Fruit fly (Drosophila melanogaster) whole organism, pupa: ENCODE measurements around the gene CG11882.

Experiments used
- CG10348 ChIP-seq: fragments of 200-800 bp; sonication (Bioruptor generic); IDR thresholded peaks from 2 replicates; pipeline ENCODE4 v1.3.6; 2022; ENCODE audit warnings: missing biosample characterization, missing genetic modification characterization
- CG12605 ChIP-seq: fragments of 200-800 bp; sonication (Bioruptor generic); IDR thresholded peaks from 2 replicates; pipeline ENCODE4 v1.3.6; 2022; ENCODE audit warnings: missing biosample characterization, missing genetic modification characterization
- CG13204 ChIP-seq: fragments of 200-800 bp; sonication (Bioruptor generic); optimal IDR thresholded peaks from 2 replicates; lab custom pipeline; 2018; ENCODE audit warnings: missing biosample characterization, mild to moderate bottlenecking, missing genetic modification characterization, moderate library complexity
- CG14655 ChIP-seq: fragments of 200-800 bp; sonication (Bioruptor generic); optimal IDR thresholded peaks from 3 replicates; lab custom pipeline; 2017; ENCODE audit warnings: mild to moderate bottlenecking, missing biosample characterization, missing genetic modification reagents, missing genetic modification characterization
- CG15710 ChIP-seq: fragments of 200-800 bp; sonication (Bioruptor generic); optimal IDR thresholded peaks from 2 replicates; lab custom pipeline; 2018; ENCODE audit warnings: missing biosample characterization, mild to moderate bottlenecking, missing genetic modification characterization, moderate library complexity
- CG17806 ChIP-seq: fragments of 200-800 bp; sonication (Bioruptor generic); optimal IDR thresholded peaks from 2 replicates; lab custom pipeline; 2018; ENCODE audit warnings: missing biosample characterization, mild to moderate bottlenecking, missing genetic modification characterization, moderate library complexity
- CG32121 ChIP-seq: fragments of 200-800 bp; sonication (Bioruptor generic); IDR thresholded peaks from 2 replicates; pipeline ENCODE4 v1.3.6; 2022; ENCODE audit warnings: missing biosample characterization, missing genetic modification characterization
- CG34367 ChIP-seq: fragments of 200-800 bp; sonication (Bioruptor generic); optimal IDR thresholded peaks from 2 replicates; lab custom pipeline; 2018; ENCODE audit warnings: missing biosample characterization, mild to moderate bottlenecking, missing genetic modification characterization
- CG4496 ChIP-seq: fragments of 200-800 bp; sonication (Bioruptor generic); IDR thresholded peaks from 3 replicates; pipeline ENCODE4 v1.3.6; 2022; ENCODE audit warnings: missing biosample characterization, missing genetic modification characterization
- CG8159 ChIP-seq: fragments of 200-800 bp; sonication (Bioruptor generic); optimal IDR thresholded peaks from 3 replicates; lab custom pipeline; 2018; ENCODE audit warnings: missing biosample characterization, mild to moderate bottlenecking, missing genetic modification characterization, moderate library complexity
- CG8301 ChIP-seq: fragments of 200-800 bp; sonication (Bioruptor generic); optimal IDR thresholded peaks from 2 replicates; lab custom pipeline; 2018; ENCODE audit warnings: missing biosample characterization, mild to moderate bottlenecking, missing genetic modification characterization
- CG9948 ChIP-seq: fragments of 200-800 bp; sonication (Bioruptor generic); optimal IDR thresholded peaks from 2 replicates; lab custom pipeline; 2018; ENCODE audit warnings: missing biosample characterization, mild to moderate bottlenecking, missing genetic modification characterization, moderate library complexity
- D1 ChIP-seq: fragments of 200-800 bp; sonication (Bioruptor generic); optimal IDR thresholded peaks from 2 replicates; lab custom pipeline; 2018; ENCODE audit warnings: missing biosample characterization, mild to moderate bottlenecking, missing genetic modification characterization, moderate library complexity
- EcR ChIP-seq: fragments of 200-800 bp; sonication (Bioruptor generic); optimal IDR thresholded peaks from 3 replicates; lab custom pipeline; 2019; ENCODE audit warnings: missing biosample characterization, missing genetic modification characterization, mild to moderate bottlenecking, moderate library complexity, missing genetic modification reagents
- Ets98B ChIP-seq: fragments of 200-800 bp; sonication (Bioruptor generic); IDR thresholded peaks from 2 replicates; pipeline ENCODE4 v1.3.6; 2022; ENCODE audit warnings: missing biosample characterization, missing genetic modification characterization
- Pif1A ChIP-seq: fragments of 200-800 bp; sonication (Bioruptor generic); optimal IDR thresholded peaks from 3 replicates; lab custom pipeline; 2016; ENCODE audit warnings: missing biosample characterization, missing genetic modification characterization
- Pif1B ChIP-seq: fragments of 200-800 bp; sonication (Bioruptor generic); optimal IDR thresholded peaks from 3 replicates; lab custom pipeline; 2016; ENCODE audit warnings: missing biosample characterization, missing genetic modification characterization
- Snoo ChIP-seq: fragments of 200-800 bp; sonication (Bioruptor generic); optimal IDR thresholded peaks from 3 replicates; lab custom pipeline; 2017; ENCODE audit warnings: missing biosample characterization, mild to moderate bottlenecking, missing genetic modification characterization, inconsistent platforms
- fd96Ca ChIP-seq: fragments of 200-800 bp; sonication (Bioruptor generic); IDR thresholded peaks from 3 replicates; pipeline ENCODE4 v1.3.6; 2022; ENCODE audit warnings: missing biosample characterization, missing genetic modification characterization
- gl ChIP-seq: fragments of 200-800 bp; sonication (Bioruptor generic); optimal IDR thresholded peaks from 2 replicates; lab custom pipeline; 2018; ENCODE audit warnings: missing biosample characterization, mild to moderate bottlenecking, missing genetic modification characterization
- rn ChIP-seq: fragments of 200-800 bp; sonication (Bioruptor generic); IDR thresholded peaks from 2 replicates; pipeline ENCODE4 v1.3.6; 2022; ENCODE audit warnings: missing biosample characterization, missing genetic modification characterization

CG11882 gene

DNA sequence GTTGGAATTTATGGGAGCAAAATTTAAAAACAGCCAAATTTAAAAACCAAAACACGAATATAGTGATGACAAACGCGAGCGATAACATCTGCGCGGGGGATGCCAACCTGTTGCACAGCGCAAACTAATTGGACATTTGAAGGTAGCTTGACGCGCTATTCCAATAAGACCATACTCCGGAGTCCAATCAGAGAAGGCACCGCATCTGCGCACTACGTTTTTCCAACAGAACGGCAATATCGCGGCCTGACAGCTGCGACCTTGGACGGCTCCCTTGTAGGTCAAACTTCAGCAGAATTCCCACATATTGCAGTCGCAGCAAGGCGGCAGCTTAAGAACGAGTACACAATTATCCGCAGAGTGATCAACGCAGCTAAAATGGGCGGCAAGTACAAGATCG is at the start of gene CG11882, which contains the start of gene Pglym78:
Gene CG11882, minus strand, starts transcription at position 101 of the 400 bp plus-strand sequence.
Gene Pglym78, plus strand, starts transcription at position 177 of the 400 bp plus-strand sequence.
- peak; percentile 67 for TF ChIP-seq EcR (GFP tag; lab: Kevin White, UChicago)
- peak; percentile 6 for TF ChIP-seq CG15710 (tag; lab: Kevin White, UChicago)
- 0 out of 2 replicates have a peak, but pooled peaks have one; percentile 7 for TF ChIP-seq Ets98B (GFP tag; lab: Robert Waterston, UW)
- TF ChIP-seq Snoo: peak; percentile 37
- peak; percentile 59; the same call in 2 of the 3 replicates for TF ChIP-seq CG4496 (GFP tag; lab: Robert Waterston, UW)
- no peak for TF ChIP-seq fd96Ca (GFP tag; lab: Robert Waterston, UW)
- no peak for TF ChIP-seq Pif1B (GFP tag; lab: Kevin White, UChicago)
- no peak for TF ChIP-seq D1
- TF ChIP-seq CG32121 (GFP tag; lab: Robert Waterston, UW): peak; percentile 55
- TF ChIP-seq CG12605: peak; percentile 54; the same call in 1 of the 2 replicates

DNA sequence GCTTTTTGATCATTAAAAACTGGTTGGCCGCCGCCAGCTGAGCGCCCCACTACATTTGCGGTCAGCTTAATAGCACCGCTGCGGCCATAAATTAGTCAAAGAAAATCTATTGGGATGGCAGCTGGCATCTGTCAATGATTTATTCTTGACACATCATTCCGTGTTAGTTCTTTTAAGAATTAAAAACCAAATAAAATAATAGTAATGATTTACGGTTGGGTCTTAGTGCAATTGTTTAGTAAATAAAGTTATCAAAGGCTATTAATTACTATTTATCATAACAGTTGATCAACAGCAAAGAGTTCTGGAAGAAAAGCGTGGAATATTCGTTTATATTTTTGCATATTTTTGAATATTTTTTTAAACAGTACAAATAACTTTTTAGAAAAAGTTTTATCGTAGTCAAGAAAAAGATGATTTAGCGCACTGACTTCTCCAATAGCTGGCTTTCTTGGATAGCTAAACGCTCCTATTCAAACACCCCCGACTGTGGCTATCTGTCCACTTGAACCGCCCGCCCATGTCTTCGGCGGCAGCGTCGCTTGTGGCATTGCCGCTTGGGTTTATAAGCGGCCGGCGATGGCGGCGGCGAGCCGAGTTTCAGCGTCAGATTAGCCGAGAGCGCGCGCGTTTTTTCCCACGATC is 49.1 kb upstream of the CG11882 start, which contains the start of gene CG14515:
Gene CG14515, plus strand, starts transcription at position 590 of the 645 bp plus-strand sequence.
- TF ChIP-seq Pif1A (GFP tag; lab: Kevin White, UChicago) (no peak), EcR (GFP tag; lab: Kevin White, UChicago) (no peak), rn (GFP tag; lab: Robert Waterston, UW) (no peak), CG8159 (tag; lab: Kevin White, UChicago) (no peak), CG14655 (GFP tag; lab: Kevin White, UChicago) (peak; percentile 30), Pif1B (GFP tag; lab: Kevin White, UChicago) (no peak), CG9948 (tag; lab: Kevin White, UChicago) (no peak), fd96Ca (GFP tag; lab: Robert Waterston, UW) (no peak), CG32121 (GFP tag; lab: Robert Waterston, UW) (0 out of 2 replicates have a peak, but pooled peaks have one; percentile 21)

DNA sequence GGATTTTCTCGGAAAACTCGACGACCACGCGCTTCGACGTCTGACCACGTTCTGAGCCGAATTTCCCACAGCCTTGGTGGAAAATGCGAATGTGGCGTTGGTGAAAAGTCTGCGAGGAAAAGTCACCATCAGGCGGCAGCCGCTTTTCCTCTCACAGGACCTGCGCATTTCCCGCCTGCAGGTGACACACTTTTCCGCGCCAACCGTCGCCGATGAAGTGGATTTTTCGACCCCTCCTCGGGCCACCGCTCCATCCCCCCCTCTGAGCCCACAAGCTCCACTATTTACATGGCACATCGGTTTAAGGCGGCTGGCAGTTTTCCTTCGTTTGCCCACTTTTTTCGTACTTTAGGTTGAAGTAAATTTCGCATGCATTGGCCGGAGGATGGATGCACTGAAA is 47.0 kb upstream of the CG11882 start, which contains the start of gene jus:
Gene jus, minus strand, starts transcription at position 38 of the 400 bp plus-strand sequence.
- TF ChIP-seq CG17806: no peak
- no peak for TF ChIP-seq CG4496 (GFP tag; lab: Robert Waterston, UW)
- TF ChIP-seq fd96Ca (GFP tag; lab: Robert Waterston, UW): no peak
- TF ChIP-seq CG34367: no peak
- no peak for TF ChIP-seq CG9948 (tag; lab: Kevin White, UChicago)
- no peak for TF ChIP-seq CG8301 (tag; lab: Kevin White, UChicago)
- TF ChIP-seq CG8159 (tag; lab: Kevin White, UChicago): no peak
- TF ChIP-seq D1: no peak
- no peak for TF ChIP-seq CG15710 (tag; lab: Kevin White, UChicago)
- no peak for TF ChIP-seq Pif1B (GFP tag; lab: Kevin White, UChicago)
- TF ChIP-seq gl (tag; lab: Kevin White, UChicago): no peak
- no peak for TF ChIP-seq Pif1A (GFP tag; lab: Kevin White, UChicago)
- no peak for TF ChIP-seq Ets98B (GFP tag; lab: Robert Waterston, UW)
- TF ChIP-seq, all 21 proteins: peak for 0

DNA sequence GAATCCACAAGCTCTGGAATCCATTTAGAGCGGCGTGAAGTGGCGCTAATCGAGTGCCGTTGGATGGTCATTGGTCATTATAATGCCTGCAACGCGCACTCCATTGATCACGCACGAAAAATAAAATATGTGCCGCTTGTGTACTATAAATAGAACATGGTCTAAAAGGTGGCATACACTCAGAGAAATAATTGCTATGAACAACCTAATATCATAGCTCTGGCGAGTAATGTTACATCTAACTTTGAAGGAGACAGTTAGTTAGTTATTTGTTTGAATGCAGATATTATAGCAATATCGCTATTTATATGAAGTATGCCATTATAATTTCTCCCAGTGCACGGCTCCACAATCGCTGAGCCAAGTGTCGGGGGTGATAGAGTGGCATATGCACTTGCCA is 43.0 kb upstream of the CG11882 start:
- TF ChIP-seq CG10348 (no peak), CG4496 (GFP tag; lab: Robert Waterston, UW) (0 out of 3 replicates have a peak, but pooled peaks have one; percentile 14), D1 (no peak), CG12605 (no peak), EcR (GFP tag; lab: Kevin White, UChicago) (no peak)

DNA sequence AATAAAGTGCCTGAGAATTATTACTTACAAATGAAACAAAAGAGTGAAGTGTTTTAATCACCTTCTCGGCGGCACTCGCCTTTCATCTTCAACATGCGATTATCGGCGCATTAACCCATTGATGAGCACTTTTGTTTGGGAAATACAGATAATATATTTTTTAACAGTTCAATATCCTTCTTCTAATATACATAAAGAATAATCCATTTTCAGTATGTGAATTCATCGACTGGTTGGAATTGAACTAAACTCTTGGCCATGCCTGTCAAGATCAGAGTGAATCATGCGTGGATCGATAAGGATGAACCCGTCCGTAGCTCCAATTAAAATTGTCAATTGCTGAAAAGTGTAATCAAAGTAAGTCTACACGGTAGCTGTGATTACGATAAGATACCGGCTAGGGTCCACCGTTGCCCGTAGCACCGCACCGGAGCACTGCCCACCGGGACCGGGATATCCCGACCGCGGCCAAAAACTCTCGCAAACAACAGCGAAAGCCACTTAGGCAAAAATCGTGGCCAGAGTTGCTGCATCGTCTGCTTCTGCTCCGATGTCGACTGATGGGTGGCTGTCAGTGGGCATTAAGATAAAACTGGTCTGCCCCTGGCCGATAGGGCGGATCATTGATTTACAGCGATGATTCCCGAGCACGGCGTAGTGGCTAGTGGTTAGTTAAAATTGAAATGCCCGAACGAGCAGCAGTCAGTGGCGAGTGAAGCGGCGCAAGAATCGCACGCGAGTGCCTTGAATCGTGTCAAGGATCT is 17.1 kb upstream of the CG11882 start, which contains the start of gene CG11898:
Gene CG11898, plus strand, starts transcription at position 714 of the 764 bp plus-strand sequence.
- TF ChIP-seq CG15710 (tag; lab: Kevin White, UChicago): no peak
- TF ChIP-seq CG14655 (GFP tag; lab: Kevin White, UChicago): no peak
- TF ChIP-seq gl (tag; lab: Kevin White, UChicago): no peak

DNA sequence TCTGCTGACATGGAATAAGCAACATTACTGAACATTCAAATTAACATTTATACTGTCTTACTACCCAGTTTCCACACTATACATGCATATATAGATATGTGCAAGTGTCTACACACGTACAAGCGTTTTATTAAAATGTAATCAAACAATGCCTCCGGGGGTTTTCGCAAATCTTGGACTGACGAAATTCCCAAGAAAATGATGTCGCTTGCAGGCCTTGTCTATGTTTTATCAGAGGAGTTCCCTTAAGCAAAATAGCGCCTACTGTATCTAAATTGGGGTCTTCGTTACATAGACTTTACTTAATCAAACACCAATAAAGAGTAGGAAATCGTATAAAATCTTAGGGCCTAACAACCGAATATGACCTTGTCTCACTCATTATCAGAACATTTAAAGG is 11.6 kb upstream of the CG11882 start:
- TF ChIP-seq Snoo (no peak), CG8159 (tag; lab: Kevin White, UChicago) (no peak), CG34367 (no peak), CG13204 (GFP tag; lab: Kevin White, UChicago) (no peak), CG14655 (GFP tag; lab: Kevin White, UChicago) (no peak), Pif1B (GFP tag; lab: Kevin White, UChicago) (no peak), CG17806 (no peak), D1 (no peak), Pif1A (GFP tag; lab: Kevin White, UChicago) (no peak), CG4496 (GFP tag; lab: Robert Waterston, UW) (no peak), CG10348 (no peak), Ets98B (GFP tag; lab: Robert Waterston, UW) (no peak), CG32121 (GFP tag; lab: Robert Waterston, UW) (no peak), CG12605 (no peak), EcR (GFP tag; lab: Kevin White, UChicago) (no peak), CG8301 (tag; lab: Kevin White, UChicago) (no peak), CG15710 (tag; lab: Kevin White, UChicago) (no peak), gl (tag; lab: Kevin White, UChicago) (no peak), CG9948 (tag; lab: Kevin White, UChicago) (no peak)
- TF ChIP-seq, all 21 proteins: peak for 0
